Fruit fly (Drosophila melanogaster) whole organism, embryonic: Measurements from ENCODE around the gene Cisd2.
A peak's percentile ranks its signal among the peaks of the same experiment; 100 is the strongest.

Experiments used
- ATbp ChIP-seq: fragments of 200-800 bp; sonication (Bioruptor generic); optimal IDR thresholded peaks from 2 replicates; lab custom pipeline; 2017; ENCODE audit warnings: missing biosample characterization, mild to moderate bottlenecking, missing genetic modification characterization, missing genetic modification reagents
- Blimp-1 ChIP-seq: fragments of 200-800 bp; sonication (Bioruptor generic); optimal IDR thresholded peaks from 3 replicates; lab custom pipeline; 2018; ENCODE audit warnings: missing biosample characterization, missing genetic modification characterization, mild to moderate bottlenecking, moderate library complexity, missing genetic modification reagents
- CG10267 ChIP-seq: fragments of 200-800 bp; sonication (Bioruptor generic); optimal IDR thresholded peaks from 2 replicates; lab custom pipeline; 2018; ENCODE audit warnings: missing biosample characterization, mild to moderate bottlenecking, missing genetic modification characterization, moderate library complexity
- CG10274 ChIP-seq: fragments of 200-800 bp; sonication (Bioruptor generic); optimal IDR thresholded peaks from 3 replicates; lab custom pipeline; 2017; ENCODE audit warnings: missing biosample characterization, mild to moderate bottlenecking, missing genetic modification characterization
- CG10979 ChIP-seq: fragments of 200-800 bp; sonication (Bioruptor generic); optimal IDR thresholded peaks from 2 replicates; lab custom pipeline; 2018; ENCODE audit warnings: missing biosample characterization, mild to moderate bottlenecking, missing genetic modification characterization, moderate library complexity
- CG11085 ChIP-seq: fragments of 200-800 bp; sonication (Bioruptor generic); IDR thresholded peaks from 2 replicates; pipeline ENCODE4 v1.3.6; 2022; ENCODE audit warnings: missing biosample characterization, missing genetic modification characterization
- CG11398 ChIP-seq: fragments of 200-800 bp; sonication (Bioruptor generic); optimal IDR thresholded peaks from 2 replicates; lab custom pipeline; 2016; ENCODE audit warnings: missing biosample characterization, missing genetic modification characterization
- CG13296 ChIP-seq: fragments of 200-800 bp; sonication (Bioruptor generic); optimal IDR thresholded peaks from 3 replicates; lab custom pipeline; 2018; ENCODE audit warnings: missing biosample characterization, mild to moderate bottlenecking, missing genetic modification characterization
- CG14860 ChIP-seq: fragments of 200-800 bp; sonication (Bioruptor generic); IDR thresholded peaks from 3 replicates; pipeline ENCODE4 v1.3.6; 2022; ENCODE audit warnings: missing biosample characterization, missing genetic modification characterization; ENCODE audit not compliant: partially characterized antibody
- CG16813 ChIP-seq: fragments of 200-800 bp; sonication (Bioruptor generic); IDR thresholded peaks from 3 replicates; pipeline ENCODE4 v1.3.6; 2022; ENCODE audit warnings: missing biosample characterization, missing genetic modification characterization; ENCODE audit not compliant: partially characterized antibody
- CG17361 ChIP-seq: fragments of 200-800 bp; sonication (Bioruptor generic); IDR thresholded peaks from 3 replicates; pipeline ENCODE4 v1.3.6; 2022; ENCODE audit warnings: missing biosample characterization, missing genetic modification characterization
- CG1792 ChIP-seq: fragments of 200-800 bp; sonication (Bioruptor generic); optimal IDR thresholded peaks from 2 replicates; lab custom pipeline; 2016; ENCODE audit warnings: missing biosample characterization, missing genetic modification characterization
- CG2712 ChIP-seq: fragments of 200-800 bp; optimal IDR thresholded peaks from 3 replicates; lab custom pipeline; 2019; ENCODE audit warnings: missing biosample characterization, mild to moderate bottlenecking, missing genetic modification characterization, moderate library complexity
- CG32532 ChIP-seq: fragments of 200-800 bp; sonication (Bioruptor generic); IDR thresholded peaks from 2 replicates; pipeline ENCODE4 v1.3.6; 2022; ENCODE audit warnings: missing biosample characterization, missing genetic modification characterization
- CG3281 ChIP-seq: fragments of 200-800 bp; sonication (Bioruptor generic); optimal IDR thresholded peaks from 3 replicates; lab custom pipeline; 2017; ENCODE audit warnings: missing biosample characterization, mild to moderate bottlenecking, missing genetic modification characterization
- CG33557 ChIP-seq: fragments of 200-800 bp; sonication (Bioruptor generic); optimal IDR thresholded peaks from 2 replicates; lab custom pipeline; 2019; ENCODE audit warnings: missing biosample characterization, mild to moderate bottlenecking, missing genetic modification characterization, moderate library complexity
- CG42726 ChIP-seq: fragments of 200-800 bp; sonication (Bioruptor generic); IDR thresholded peaks from 2 replicates; pipeline ENCODE4 v1.3.6; 2022; ENCODE audit warnings: missing biosample characterization, missing genetic modification characterization; ENCODE audit not compliant: partially characterized antibody
- CG5953 ChIP-seq: fragments of 200-800 bp; sonication (Bioruptor generic); IDR thresholded peaks from 2 replicates; pipeline ENCODE4 v1.3.6; 2022; ENCODE audit warnings: missing biosample characterization, missing genetic modification characterization
- CG7839 ChIP-seq: fragments of 200-800 bp; sonication (Bioruptor generic); optimal IDR thresholded peaks from 3 replicates; lab custom pipeline; 2018; ENCODE audit warnings: missing biosample characterization, mild to moderate bottlenecking, missing genetic modification characterization, moderate library complexity
- CG8359 ChIP-seq: fragments of 200-800 bp; sonication (Bioruptor generic); optimal IDR thresholded peaks from 2 replicates; lab custom pipeline; 2017; ENCODE audit warnings: missing biosample characterization, mild to moderate bottlenecking, missing genetic modification characterization, borderline replicate concordance
- CG9437 ChIP-seq: fragments of 200-800 bp; sonication (Bioruptor generic); optimal IDR thresholded peaks from 2 replicates; lab custom pipeline; 2018; ENCODE audit warnings: missing biosample characterization, mild to moderate bottlenecking, missing genetic modification characterization
- CG9817 ChIP-seq: fragments of 200-800 bp; sonication (Bioruptor generic); optimal IDR thresholded peaks from 2 replicates; lab custom pipeline; 2018; ENCODE audit warnings: missing biosample characterization, mild to moderate bottlenecking, missing genetic modification characterization, moderate library complexity
- D19A ChIP-seq: fragments of 200-800 bp; optimal IDR thresholded peaks from 3 replicates; lab custom pipeline; 2019; ENCODE audit warnings: missing biosample characterization, mild to moderate bottlenecking, missing genetic modification characterization, moderate library complexity
- Dip3 ChIP-seq: fragments of 200-800 bp; sonication (Bioruptor generic); optimal IDR thresholded peaks from 3 replicates; lab custom pipeline; 2016; ENCODE audit warnings: missing biosample characterization, missing genetic modification characterization
- Dp ChIP-seq: fragments of 200-800 bp; sonication (Bioruptor generic); optimal IDR thresholded peaks from 2 replicates; lab custom pipeline; 2018; ENCODE audit warnings: missing biosample characterization, mild to moderate bottlenecking, missing genetic modification characterization, moderate library complexity
- Fer3 ChIP-seq: fragments of 200-800 bp; sonication (Bioruptor generic); optimal IDR thresholded peaks from 2 replicates; lab custom pipeline; 2018; ENCODE audit warnings: missing biosample characterization, mild to moderate bottlenecking, missing genetic modification characterization, moderate library complexity
- H15 ChIP-seq: fragments of 200-800 bp; sonication (Bioruptor generic); IDR thresholded peaks from 3 replicates; pipeline ENCODE4 v1.3.6; 2022; ENCODE audit warnings: missing biosample characterization, missing genetic modification characterization
- HLHmδ ChIP-seq: fragments of 200-800 bp; sonication (Bioruptor generic); optimal IDR thresholded peaks from 2 replicates; lab custom pipeline; 2018; ENCODE audit warnings: missing biosample characterization, mild to moderate bottlenecking, missing genetic modification characterization, moderate library complexity
- MBD-R2 ChIP-seq: fragments of 200-800 bp; sonication (Bioruptor generic); IDR thresholded peaks from 2 replicates; pipeline ENCODE4 v1.3.6; 2022; ENCODE audit warnings: missing biosample characterization, missing genetic modification characterization
- Spps ChIP-seq: fragments of 200-800 bp; sonication (Bioruptor generic); optimal IDR thresholded peaks from 2 replicates; lab custom pipeline; 2018; ENCODE audit warnings: missing biosample characterization, mild to moderate bottlenecking, missing genetic modification characterization
- ac ChIP-seq: fragments of 200-800 bp; sonication (Bioruptor generic); optimal IDR thresholded peaks from 3 replicates; lab custom pipeline; 2017; ENCODE audit warnings: missing biosample characterization, mild to moderate bottlenecking, missing genetic modification characterization
- corto ChIP-seq: fragments of 200-800 bp; sonication (Bioruptor generic); optimal IDR thresholded peaks from 2 replicates; lab custom pipeline; 2016; ENCODE audit warnings: missing biosample characterization, mild to moderate bottlenecking, missing genetic modification characterization, moderate library complexity
- crp ChIP-seq, 2 experiments: fragments of 200-800 bp; sonication (Bioruptor generic); optimal IDR thresholded peaks; 2 replicates in 1 of 2; 3 replicates in 1 of 2; lab custom pipeline; 2017; ENCODE audit warnings: missing biosample characterization in 2 of 2, missing genetic modification characterization in 2 of 2, mild to moderate bottlenecking in 1 of 2, moderate library complexity in 1 of 2
- dysf ChIP-seq: fragments of 200-800 bp; sonication (Bioruptor generic); IDR thresholded peaks from 3 replicates; pipeline ENCODE4 v1.3.6; 2022; ENCODE audit warnings: missing biosample characterization, missing genetic modification characterization
- gfzf ChIP-seq: fragments of 200-800 bp; sonication (Bioruptor generic); optimal IDR thresholded peaks from 2 replicates; lab custom pipeline; 2016; ENCODE audit warnings: missing biosample characterization, mild to moderate bottlenecking, missing genetic modification characterization, moderate library complexity
- gt ChIP-seq: fragments of 200-800 bp; sonication (Bioruptor generic); IDR thresholded peaks from 2 replicates; pipeline ENCODE4 v1.3.6; 2022; ENCODE audit warnings: missing biosample characterization, missing genetic modification characterization
- hkb ChIP-seq, 2 experiments: fragments of 200-800 bp in 1 of 2; fragments of >200 bp in 1 of 2; sonication (Bioruptor generic) in 1 of 2; IDR thresholded peaks in 1 of 2; optimal IDR thresholded peaks in 1 of 2; 2 replicates each; pipeline versions ENCODE4 v1.3.6 to Lab custom; 2017 to 2022; ENCODE audit warnings: missing biosample characterization in 1 of 2, missing genetic modification characterization in 1 of 2
- lmd ChIP-seq: fragments of 200-800 bp; sonication (Bioruptor generic); IDR thresholded peaks from 2 replicates; pipeline ENCODE4 v1.3.6; 2022; ENCODE audit warnings: missing biosample characterization, missing genetic modification characterization
- nmo ChIP-seq: fragments of 200-800 bp; sonication (Bioruptor generic); optimal IDR thresholded peaks from 2 replicates; lab custom pipeline; 2018; ENCODE audit warnings: missing biosample characterization, mild to moderate bottlenecking, missing genetic modification characterization, moderate library complexity
- odd ChIP-seq: fragments of 200-800 bp; sonication (Bioruptor generic); optimal IDR thresholded peaks from 2 replicates; lab custom pipeline; 2017; ENCODE audit warnings: missing biosample characterization, mild to moderate bottlenecking, missing genetic modification characterization
- peb ChIP-seq: fragments of 200-800 bp; sonication (Bioruptor generic); IDR thresholded peaks from 2 replicates; pipeline ENCODE4 v1.3.6; 2022; ENCODE audit warnings: missing biosample characterization, missing genetic modification characterization
- pnt ChIP-seq: fragments of 200-800 bp; sonication (Bioruptor generic); optimal IDR thresholded peaks from 3 replicates; lab custom pipeline; 2016; ENCODE audit warnings: missing biosample characterization, missing genetic modification characterization
- row ChIP-seq: fragments of 200-800 bp; sonication (Bioruptor generic); IDR thresholded peaks from 3 replicates; pipeline ENCODE4 v1.3.6; 2022; ENCODE audit warnings: missing biosample characterization, missing genetic modification characterization
- schlank ChIP-seq: fragments of 200-800 bp; sonication (Bioruptor generic); optimal IDR thresholded peaks from 2 replicates; lab custom pipeline; 2018; ENCODE audit warnings: missing biosample characterization, mild to moderate bottlenecking, missing genetic modification characterization
- sna ChIP-seq: fragments of 200-800 bp; sonication (Bioruptor generic); IDR thresholded peaks from 2 replicates; pipeline ENCODE4 v1.3.6; 2022; ENCODE audit warnings: missing biosample characterization, missing genetic modification characterization; ENCODE audit not compliant: partially characterized antibody
- unpg ChIP-seq: fragments of 200-800 bp; sonication (Bioruptor generic); optimal IDR thresholded peaks from 3 replicates; lab custom pipeline; 2018; ENCODE audit warnings: missing biosample characterization, mild to moderate bottlenecking, missing genetic modification characterization, moderate library complexity
- wor ChIP-seq: fragments of 200-800 bp; sonication (Bioruptor generic); IDR thresholded peaks from 2 replicates; pipeline ENCODE4 v1.3.6; 2022; ENCODE audit warnings: missing biosample characterization, missing genetic modification characterization
- zen2 ChIP-seq: fragments of 200-800 bp; sonication (Bioruptor generic); IDR thresholded peaks from 3 replicates; pipeline ENCODE4 v1.3.6; 2022; ENCODE audit warnings: missing biosample characterization, missing genetic modification characterization; ENCODE audit not compliant: partially characterized antibody
- zf30C ChIP-seq: fragments of 200-800 bp; sonication (Bioruptor generic); optimal IDR thresholded peaks from 3 replicates; lab custom pipeline; 2018; ENCODE audit warnings: missing biosample characterization, mild to moderate bottlenecking, missing genetic modification characterization

Gene Cisd2

DNA sequence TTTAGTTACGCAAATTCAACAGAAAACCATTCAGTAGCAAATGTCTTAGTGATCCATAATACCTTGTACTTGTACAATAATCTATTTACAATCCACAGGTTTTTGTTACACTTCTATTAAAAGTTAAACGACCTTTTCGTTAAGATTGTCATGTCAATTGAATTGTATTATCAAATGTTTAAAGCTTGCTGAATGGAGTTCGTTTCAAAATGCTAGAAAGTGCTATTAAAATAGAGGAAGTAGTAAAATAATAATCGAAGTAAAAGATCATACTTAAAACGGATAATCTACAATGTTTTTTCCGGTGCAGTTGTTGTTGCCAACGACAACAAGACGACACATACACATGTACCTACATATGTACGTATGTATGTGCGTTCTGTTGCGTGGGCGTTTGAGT, 5.2 kb downstream of the Cisd2 start (continued):
- TF ChIP-seq CG10274 (GFP tag; lab: Kevin White, UChicago) (no peak), CG42726 (GFP tag; lab: Robert Waterston, UW) (no peak), CG10979 (tag; lab: Kevin White, UChicago) (peak; percentile 37), Dp (GFP tag; lab: Kevin White, UChicago) (no peak), gfzf (GFP tag; lab: Kevin White, UChicago) (no peak), D19A (tag; lab: Kevin White, UChicago) (peak; percentile 23), CG11085 (GFP tag; lab: Robert Waterston, UW) (no peak), zf30C (GFP tag; lab: Kevin White, UChicago) (peak; percentile 44), CG2712 (tag; lab: Kevin White, UChicago) (peak; percentile 46), HLHmδ (GFP tag; lab: Kevin White, UChicago) (no peak), Spps (tag; lab: Kevin White, UChicago) (no peak), CG10267 (tag; lab: Kevin White, UChicago) (peak; percentile 7), peb (GFP tag; lab: Robert Waterston, UW) (no peak), lmd (no peak), CG8359 (GFP tag; lab: Kevin White, UChicago) (no peak), CG7839 (tag; lab: Kevin White, UChicago) (peak; percentile 22), Fer3 (tag; lab: Kevin White, UChicago) (no peak), CG1792 (GFP tag; lab: Kevin White, UChicago) (no peak), pnt (GFP tag; lab: Kevin White, UChicago) (no peak), H15 (no peak), ac (GFP tag; lab: Kevin White, UChicago) (no peak), CG33557 (no peak), CG5953 (GFP tag; lab: Robert Waterston, UW) (no peak), Dip3 (GFP tag; lab: Kevin White, UChicago) (no peak), CG3281 (no peak), corto (GFP tag; lab: Kevin White, UChicago) (no peak), zen2 (GFP tag; lab: Robert Waterston, UW) (no peak), odd (GFP tag; lab: Kevin White, UChicago) (no peak), hkb (optimal IDR thresholded peaks at IDR 0.05; lab: Kevin White, UChicago) (no peak), hkb (GFP tag; IDR thresholded peaks at IDR 0.05; lab: Robert Waterston, UW) (no peak), CG9817 (tag; lab: Kevin White, UChicago) (no peak), ATbp (GFP tag; lab: Kevin White, UChicago) (no peak), CG13296 (GFP tag; lab: Kevin White, UChicago) (no peak), schlank (tag; lab: Kevin White, UChicago) (no peak), dysf (GFP tag; lab: Robert Waterston, UW) (no peak), wor (no peak), CG14860 (GFP tag; lab: Robert Waterston, UW) (no peak), Blimp-1 (peak; percentile 28), CG32532 (GFP tag; lab: Robert Waterston, UW) (no peak), CG16813 (GFP tag; lab: Robert Waterston, UW) (no peak), row (0 out of 3 replicates have a peak, but pooled peaks have one; percentile 13), CG9437 (GFP tag; lab: Kevin White, UChicago) (no peak), nmo (peak; percentile 10), unpg (GFP tag; lab: Kevin White, UChicago) (peak; percentile 5), crp (GFP tag; optimal IDR thresholded peaks at IDR 0.05; lab: Kevin White, UChicago) (no peak), CG11398 (no peak), gt (no peak), MBD-R2 (GFP tag; lab: Robert Waterston, UW) (no peak), CG17361 (GFP tag; lab: Robert Waterston, UW) (0 out of 3 replicates have a peak, but pooled peaks have one; percentile 15), sna (GFP tag; lab: Robert Waterston, UW) (no peak)
